Worm (Caenorhabditis elegans) whole organism, late embryonic: ENCODE data around the gene sax-2.

Experiments used
- K02D7.2 ChIP-seq: sonication (generic microtip); optimal IDR thresholded peaks from 2 replicates; lab custom pipeline; 2017; ENCODE audit warnings: mild to moderate bottlenecking, missing genetic modification characterization, missing compliant biosample characterization
- ceh-19 ChIP-seq: fragments of 200-800 bp; sonication (Bioruptor generic); optimal IDR thresholded peaks from 2 replicates; lab custom pipeline; 2018; ENCODE audit warnings: mild to moderate bottlenecking, missing genetic modification characterization, missing compliant biosample characterization
- ceh-22 ChIP-seq: sonication (generic microtip); optimal IDR thresholded peaks from 2 replicates; lab custom pipeline; 2017; ENCODE audit warnings: missing biosample characterization, missing genetic modification characterization
- ceh-24 ChIP-seq: sonication (generic microtip); optimal IDR thresholded peaks from 2 replicates; lab custom pipeline; 2016; ENCODE audit warnings: mild to moderate bottlenecking, missing genetic modification characterization, missing compliant biosample characterization
- nfya-1 ChIP-seq: sonication (generic microtip); optimal IDR thresholded peaks from 2 replicates; lab custom pipeline; 2017; ENCODE audit warnings: missing genetic modification characterization, mild to moderate bottlenecking, missing compliant biosample characterization, antibody characterized with exemption, moderate library complexity
- pha-2 ChIP-seq: sonication (generic microtip); optimal IDR thresholded peaks from 2 replicates; lab custom pipeline; 2017; ENCODE audit warnings: mild to moderate bottlenecking, missing genetic modification characterization, missing compliant biosample characterization

The sax-2 gene

ce11 chrIII:5173139-5173538 is 63.6 kb downstream of the sax-2 start, which contains the start of gene emb-1:
Gene emb-1 (plus strand): TSS chrIII:5173439.
- TF ChIP-seq pha-2 (tag; lab: Kevin White, UChicago) (no peak), K02D7.2 (tag; lab: Kevin White, UChicago) (no peak)

ce11 chrIII:5173622-5174021 is 64.1 kb downstream of the sax-2 start, which contains the start of gene cid-1:
Gene cid-1 (plus strand): TSS chrIII:5173922.
- TF ChIP-seq ceh-19 (GFP tag; lab: Kevin White, UChicago) (no peak), ceh-24 (tag; lab: Kevin White, UChicago) (no peak)

- TF ChIP-seq nfya-1 (tag; lab: Kevin White, UChicago): peak; percentile 54
- no peak for TF ChIP-seq ceh-22 (tag; lab: Kevin White, UChicago)
- TF ChIP-seq, all 69 proteins: peak for 1
Observed at ce11 chrIII:5179166-5179565, 69.7 kb downstream of the sax-2 start.
